Fruit fly (Drosophila melanogaster) S2 (cell line): ENCODE measurements around the gene CG31904.

ENCODE experiments used
- CG8478 ChIP-seq: fragments of >200 bp; optimal IDR thresholded peaks from 2 replicates; lab custom pipeline; 2018
- CTCF ChIP-seq, 2 experiments: fragments of >200 bp; optimal IDR thresholded peaks; 2 replicates each; lab custom pipeline; 2018

DNA sequence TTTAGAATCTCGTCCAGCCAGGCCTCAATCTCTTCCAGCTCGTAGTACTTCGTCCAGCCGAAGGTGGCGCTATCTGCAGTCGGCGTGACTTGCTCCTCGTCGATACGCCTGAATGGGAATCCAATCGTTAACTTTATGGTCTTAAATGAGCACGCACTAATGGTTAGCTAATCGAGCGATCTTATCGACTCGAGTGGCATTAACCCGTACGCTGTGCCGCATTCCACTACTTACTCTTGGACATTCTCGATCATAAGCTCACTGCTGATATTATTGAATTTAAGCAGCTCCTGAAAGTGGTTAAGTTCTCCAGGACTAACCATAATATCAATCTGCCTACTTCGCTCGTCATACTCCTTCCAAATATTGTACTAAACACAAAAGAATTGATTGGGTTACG is 48.2 kb downstream of the CG31904 start:
- no peak for TF ChIP-seq CG8478
- no peak for TF ChIP-seq CTCF (optimal IDR thresholded peaks at IDR 0.05; lab: Kevin White, UChicago)
